Fruit fly (Drosophila melanogaster) whole organism, embryonic: ENCODE data around the gene CG12182.

Source experiments
- Abd-B ChIP-seq: fragments of 200-800 bp; sonication (Bioruptor generic); optimal IDR thresholded peaks from 2 replicates; lab custom pipeline; 2018; ENCODE audit warnings: missing biosample characterization, mild to moderate bottlenecking, missing genetic modification characterization, moderate library complexity
- CG10979 ChIP-seq: fragments of 200-800 bp; sonication (Bioruptor generic); optimal IDR thresholded peaks from 2 replicates; lab custom pipeline; 2018; ENCODE audit warnings: missing biosample characterization, mild to moderate bottlenecking, missing genetic modification characterization, moderate library complexity
- CG11247 ChIP-seq: fragments of 200-800 bp; sonication (Bioruptor generic); IDR thresholded peaks from 2 replicates; pipeline ENCODE4 v1.3.6; 2022; ENCODE audit warnings: missing biosample characterization, missing genetic modification characterization
- CG11456 ChIP-seq: fragments of 200-800 bp; sonication (Bioruptor generic); IDR thresholded peaks from 3 replicates; pipeline ENCODE4 v1.3.6; 2022; ENCODE audit warnings: missing biosample characterization, missing genetic modification characterization
- CG13287 ChIP-seq: fragments of 200-800 bp; sonication (Bioruptor generic); IDR thresholded peaks from 2 replicates; pipeline ENCODE4 v1.3.6; 2022; ENCODE audit warnings: missing biosample characterization, missing genetic modification characterization; ENCODE audit not compliant: partially characterized antibody
- CG13296 ChIP-seq: fragments of 200-800 bp; sonication (Bioruptor generic); optimal IDR thresholded peaks from 3 replicates; lab custom pipeline; 2018; ENCODE audit warnings: missing biosample characterization, mild to moderate bottlenecking, missing genetic modification characterization
- CG14667 ChIP-seq: fragments of 200-800 bp; sonication (Bioruptor generic); IDR thresholded peaks from 2 replicates; pipeline ENCODE4 v1.3.6; 2022; ENCODE audit warnings: missing biosample characterization, missing genetic modification characterization
- CG15479 ChIP-seq: fragments of 200-800 bp; sonication (Bioruptor generic); optimal IDR thresholded peaks from 3 replicates; lab custom pipeline; 2019; ENCODE audit warnings: missing biosample characterization, mild to moderate bottlenecking, missing genetic modification characterization, moderate library complexity
- CG16863 ChIP-seq: fragments of 200-800 bp; sonication (Bioruptor generic); optimal IDR thresholded peaks from 3 replicates; lab custom pipeline; 2016; ENCODE audit warnings: missing biosample characterization, missing genetic modification characterization
- CG17328 ChIP-seq: fragments of 200-800 bp; sonication (Bioruptor generic); IDR thresholded peaks from 2 replicates; pipeline ENCODE4 v1.3.6; 2022; ENCODE audit warnings: missing biosample characterization, missing genetic modification characterization
- CG31441 ChIP-seq: fragments of 200-800 bp; sonication (Bioruptor generic); IDR thresholded peaks from 2 replicates; pipeline ENCODE4 v1.3.6; 2022; ENCODE audit warnings: missing biosample characterization, missing genetic modification characterization
- CG5953 ChIP-seq: fragments of 200-800 bp; sonication (Bioruptor generic); IDR thresholded peaks from 2 replicates; pipeline ENCODE4 v1.3.6; 2022; ENCODE audit warnings: missing biosample characterization, missing genetic modification characterization
- CG6175 ChIP-seq: fragments of 200-800 bp; sonication (Bioruptor generic); IDR thresholded peaks from 3 replicates; pipeline ENCODE4 v1.3.6; 2022; ENCODE audit warnings: missing biosample characterization, missing genetic modification characterization
- CG6813 ChIP-seq: fragments of 200-800 bp; sonication (Bioruptor generic); optimal IDR thresholded peaks from 2 replicates; lab custom pipeline; 2017; ENCODE audit warnings: missing biosample characterization, missing genetic modification characterization, mild to moderate bottlenecking, moderate library complexity, missing genetic modification reagents
- CG7987 ChIP-seq: fragments of 200-800 bp; sonication (Bioruptor generic); optimal IDR thresholded peaks from 2 replicates; lab custom pipeline; 2018; ENCODE audit warnings: missing biosample characterization, mild to moderate bottlenecking, missing genetic modification characterization, moderate library complexity
- CG8359 ChIP-seq: fragments of 200-800 bp; sonication (Bioruptor generic); optimal IDR thresholded peaks from 2 replicates; lab custom pipeline; 2017; ENCODE audit warnings: missing biosample characterization, mild to moderate bottlenecking, missing genetic modification characterization, borderline replicate concordance
- CG9215 ChIP-seq: fragments of 200-800 bp; sonication (Bioruptor generic); IDR thresholded peaks from 2 replicates; pipeline ENCODE4 v1.3.6; 2022; ENCODE audit warnings: missing biosample characterization, missing genetic modification characterization
- Camta ChIP-seq: fragments of 200-800 bp; sonication (Bioruptor generic); optimal IDR thresholded peaks from 2 replicates; lab custom pipeline; 2016; ENCODE audit warnings: missing biosample characterization, missing genetic modification characterization
- Drgx ChIP-seq: fragments of 200-800 bp; sonication (Bioruptor generic); IDR thresholded peaks from 2 replicates; pipeline ENCODE4 v1.3.6; 2022; ENCODE audit warnings: missing biosample characterization, missing genetic modification characterization
- Eip74EF ChIP-seq, 2 experiments: fragments of 200-800 bp in 1 of 2; fragments of >200 bp in 1 of 2; sonication (Bioruptor generic) in 1 of 2; optimal IDR thresholded peaks; 2 replicates each; lab custom pipeline; 2017 to 2019; ENCODE audit warnings: missing biosample characterization in 2 of 2, missing genetic modification characterization in 2 of 2, mild to moderate bottlenecking in 1 of 2, moderate library complexity in 1 of 2
- Hr51 ChIP-seq, 2 experiments: fragments of 200-800 bp; sonication (Bioruptor generic); optimal IDR thresholded peaks; 2 replicates in 1 of 2; 3 replicates in 1 of 2; lab custom pipeline; 2016 to 2018; ENCODE audit warnings: missing biosample characterization in 2 of 2, missing genetic modification characterization in 2 of 2, mild to moderate bottlenecking in 1 of 2, moderate library complexity in 1 of 2
- Hr78 ChIP-seq, 2 experiments: fragments of 200-800 bp in 1 of 2; fragments of >200 bp in 1 of 2; sonication (Bioruptor generic) in 1 of 2; optimal IDR thresholded peaks; 2 replicates each; lab custom pipeline; 2017 to 2019; ENCODE audit warnings: missing biosample characterization in 2 of 2, missing genetic modification characterization in 2 of 2, mild to moderate bottlenecking in 1 of 2, moderate library complexity in 1 of 2
- Lim3 ChIP-seq: fragments of 200-800 bp; sonication (Bioruptor generic); IDR thresholded peaks from 2 replicates; pipeline ENCODE4 v1.3.6; 2022; ENCODE audit warnings: missing biosample characterization, missing genetic modification characterization
- Med ChIP-seq: fragments of 200-800 bp; sonication (Bioruptor generic); peaks from one replicate; lab custom pipeline; 2016; ENCODE audit warnings: missing biosample characterization, missing genetic modification characterization, mild to moderate bottlenecking, inconsistent platforms, moderate library complexity
- YL-1 ChIP-seq: fragments of 200-800 bp; sonication (Bioruptor generic); optimal IDR thresholded peaks from 3 replicates; lab custom pipeline; 2017; ENCODE audit warnings: missing biosample characterization, mild to moderate bottlenecking, missing genetic modification characterization
- bcd ChIP-seq: fragments of 200-800 bp; sonication (Bioruptor generic); optimal IDR thresholded peaks from 2 replicates; lab custom pipeline; 2017; ENCODE audit warnings: missing biosample characterization, mild to moderate bottlenecking, missing genetic modification characterization
- bsh ChIP-seq, 2 experiments: fragments of 200-800 bp; sonication (Bioruptor generic); optimal IDR thresholded peaks; 2 replicates each; lab custom pipeline; 2017 to 2018; ENCODE audit warnings: mild to moderate bottlenecking in 2 of 2, missing biosample characterization in 2 of 2, missing genetic modification characterization in 2 of 2, moderate library complexity in 1 of 2
- chm ChIP-seq: fragments of 200-800 bp; sonication (Bioruptor generic); IDR thresholded peaks from 2 replicates; pipeline ENCODE4 v1.3.6; 2022; ENCODE audit warnings: missing biosample characterization, missing genetic modification characterization
- dati ChIP-seq: fragments of 200-800 bp; sonication (Bioruptor generic); IDR thresholded peaks from 2 replicates; pipeline ENCODE4 v1.3.6; 2022; ENCODE audit warnings: missing biosample characterization, missing genetic modification characterization
- eve ChIP-seq, 2 experiments: fragments of >200 bp; optimal IDR thresholded peaks; 2 replicates each; lab custom pipeline; 2017; ENCODE audit warnings: missing biosample characterization in 2 of 2, missing genetic modification characterization in 2 of 2
- eyg ChIP-seq: fragments of 200-800 bp; sonication (Bioruptor generic); optimal IDR thresholded peaks from 3 replicates; lab custom pipeline; 2016; ENCODE audit warnings: missing biosample characterization, missing genetic modification characterization
- fd96Cb ChIP-seq: fragments of 200-800 bp; sonication (Bioruptor generic); optimal IDR thresholded peaks from 2 replicates; lab custom pipeline; 2018; ENCODE audit warnings: missing biosample characterization, mild to moderate bottlenecking, missing genetic modification characterization, moderate library complexity
- gce ChIP-seq: fragments of 200-800 bp; sonication (Bioruptor generic); IDR thresholded peaks from 3 replicates; pipeline ENCODE4 v1.3.6; 2022; ENCODE audit warnings: missing biosample characterization, missing genetic modification characterization
- grau ChIP-seq: fragments of 200-800 bp; optimal IDR thresholded peaks from 3 replicates; lab custom pipeline; 2019; ENCODE audit warnings: missing biosample characterization, mild to moderate bottlenecking, missing genetic modification characterization, moderate library complexity
- gsb-n ChIP-seq: fragments of 200-800 bp; sonication (Bioruptor generic); optimal IDR thresholded peaks from 3 replicates; lab custom pipeline; 2018; ENCODE audit warnings: missing biosample characterization, mild to moderate bottlenecking, missing genetic modification characterization
- ken ChIP-seq: fragments of 200-800 bp; sonication (Bioruptor generic); IDR thresholded peaks from 3 replicates; pipeline ENCODE4 v1.3.6; 2022; ENCODE audit warnings: missing biosample characterization, missing genetic modification characterization
- lab ChIP-seq: fragments of 200-800 bp; sonication (Bioruptor generic); optimal IDR thresholded peaks from 3 replicates; lab custom pipeline; 2017; ENCODE audit warnings: missing biosample characterization, missing genetic modification characterization, mild to moderate bottlenecking, moderate library complexity, missing genetic modification reagents
- lov ChIP-seq, 2 experiments: fragments of 200-800 bp in 1 of 2; fragments of >200 bp in 1 of 2; sonication (Bioruptor generic) in 1 of 2; IDR thresholded peaks in 1 of 2; optimal IDR thresholded peaks in 1 of 2; 2 replicates in 1 of 2; 3 replicates in 1 of 2; pipeline versions ENCODE4 v1.3.6 to Lab custom; 2017 to 2022; ENCODE audit warnings: missing biosample characterization in 1 of 2, missing genetic modification characterization in 1 of 2
- mam ChIP-seq: fragments of 200-800 bp; sonication (Bioruptor generic); optimal IDR thresholded peaks from 3 replicates; lab custom pipeline; 2016; ENCODE audit warnings: missing biosample characterization, missing genetic modification characterization
- pita ChIP-seq: fragments of 200-800 bp; sonication (Bioruptor generic); optimal IDR thresholded peaks from 2 replicates; lab custom pipeline; 2017; ENCODE audit warnings: missing biosample characterization, mild to moderate bottlenecking, missing genetic modification characterization
- pum ChIP-seq: fragments of 200-800 bp; sonication (Bioruptor generic); optimal IDR thresholded peaks from 2 replicates; lab custom pipeline; 2016; ENCODE audit warnings: missing biosample characterization, missing genetic modification characterization
- ranshi ChIP-seq: fragments of 200-800 bp; sonication (Bioruptor generic); IDR thresholded peaks from 2 replicates; pipeline ENCODE4 v1.3.6; 2022; ENCODE audit warnings: missing biosample characterization, missing genetic modification characterization
- repo ChIP-seq: fragments of 200-800 bp; sonication (Bioruptor generic); optimal IDR thresholded peaks from 2 replicates; lab custom pipeline; 2016; ENCODE audit warnings: missing biosample characterization, missing genetic modification characterization
- rib ChIP-seq: fragments of 200-800 bp; sonication (Bioruptor generic); IDR thresholded peaks from 2 replicates; pipeline ENCODE4 v1.3.6; 2022; ENCODE audit warnings: missing biosample characterization, missing genetic modification characterization
- tap ChIP-seq: fragments of 200-800 bp; optimal IDR thresholded peaks from 3 replicates; lab custom pipeline; 2019; ENCODE audit warnings: missing biosample characterization, mild to moderate bottlenecking, missing genetic modification characterization, moderate library complexity
- vnd ChIP-seq: fragments of 200-800 bp; sonication (Bioruptor generic); IDR thresholded peaks from 3 replicates; pipeline ENCODE4 v1.3.6; 2022; ENCODE audit warnings: missing biosample characterization, missing genetic modification characterization; ENCODE audit not compliant: partially characterized antibody

The CG12182 gene

dm6 chr3L:2584119-2584805 lies 15.1 kb downstream of the CG12182 start (continued):
- TF ChIP-seq grau (tag; lab: Kevin White, UChicago) (peak; percentile 84), ranshi (GFP tag; lab: Robert Waterston, UW) (no peak), CG8359 (peak; percentile 78), pum (GFP tag; lab: Kevin White, UChicago) (peak; percentile 69), ken (0 out of 3 replicates have a peak, but pooled peaks have one; percentile 3), Eip74EF (GFP tag; optimal IDR thresholded peaks at IDR 0.05; lab: Kevin White, UChicago) (peak in 1 of 2 experiments; percentile 84), CG11247 (GFP tag; lab: Robert Waterston, UW) (0 out of 2 replicates have a peak, but pooled peaks have one; percentile 6), mam (GFP tag; lab: Kevin White, UChicago) (peak; percentile 70), dati (GFP tag; lab: Robert Waterston, UW) (0 out of 2 replicates have a peak, but pooled peaks have one; percentile 3), CG15479 (no peak), bsh (GFP tag; optimal IDR thresholded peaks at IDR 0.05; lab: Kevin White, UChicago) (peak; percentile 80 to 86), CG11456 (0 out of 3 replicates have a peak, but pooled peaks have one; percentile 50), bcd (GFP tag; lab: Kevin White, UChicago) (peak; percentile 84), lab (GFP tag; lab: Kevin White, UChicago) (peak; percentile 87), CG13296 (GFP tag; lab: Kevin White, UChicago) (peak; percentile 85), chm (GFP tag; lab: Robert Waterston, UW) (peak; percentile 19; the same call in 1 of the 2 replicates), YL-1 (peak; percentile 37), CG7987 (GFP tag; lab: Kevin White, UChicago) (peak; percentile 50), CG9215 (GFP tag; lab: Robert Waterston, UW) (peak; percentile 66), eve (GFP tag; optimal IDR thresholded peaks at IDR 0.05; lab: Kevin White, UChicago) (peak in 1 of 2 experiments; percentile 95), CG10979 (tag; lab: Kevin White, UChicago) (peak; percentile 86), CG14667 (GFP tag; lab: Robert Waterston, UW) (peak; percentile 40; the same call in 1 of the 2 replicates), Hr51 (GFP tag; optimal IDR thresholded peaks at IDR 0.05; lab: Kevin White, UChicago) (peak; percentile 25 to 90), lov (optimal IDR thresholded peaks at IDR 0.05; lab: Kevin White, UChicago) (no peak), lov (GFP tag; IDR thresholded peaks at IDR 0.05; lab: Robert Waterston, UW) (peak; percentile 65; the same call in 1 of the 3 replicates), Drgx (peak; percentile 79), fd96Cb (tag; lab: Kevin White, UChicago) (peak; percentile 83), Med (GFP tag; lab: Kevin White, UChicago) (peak; percentile 92), gsb-n (tag; lab: Kevin White, UChicago) (peak; percentile 67), CG6175 (GFP tag; lab: Robert Waterston, UW) (0 out of 3 replicates have a peak, but pooled peaks have one; percentile 39), eyg (peak; percentile 64), vnd (no peak), Camta (GFP tag; lab: Kevin White, UChicago) (peak; percentile 79), tap (tag; lab: Kevin White, UChicago) (peak; percentile 71), Abd-B (GFP tag; lab: Kevin White, UChicago) (peak; percentile 72), Lim3 (GFP tag; lab: Robert Waterston, UW) (peak; percentile 36; the same call in 1 of the 2 replicates), pita (GFP tag; lab: Kevin White, UChicago) (no peak), CG17328 (GFP tag; lab: Robert Waterston, UW) (peak; percentile 46), rib (GFP tag; lab: Robert Waterston, UW) (peak; percentile 46; the same call in 1 of the 2 replicates), CG6813 (GFP tag; lab: Kevin White, UChicago) (peak; percentile 81), gce (GFP tag; lab: Robert Waterston, UW) (no peak; the same call in 2 of the 3 replicates), CG31441 (GFP tag; lab: Robert Waterston, UW) (peak; percentile 87), CG5953 (GFP tag; lab: Robert Waterston, UW) (0 out of 2 replicates have a peak, but pooled peaks have one; percentile 41), CG16863 (GFP tag; lab: Kevin White, UChicago) (peak; percentile 68), repo (GFP tag; lab: Kevin White, UChicago) (peak; percentile 55), CG13287 (GFP tag; lab: Robert Waterston, UW) (0 out of 2 replicates have a peak, but pooled peaks have one; percentile 18), Hr78 (GFP tag; optimal IDR thresholded peaks at IDR 0.05; lab: Kevin White, UChicago) (peak in 1 of 2 experiments; percentile 95)
